Worm (Caenorhabditis elegans): ENCODE results near the gene F13H8.5.

DNA sequence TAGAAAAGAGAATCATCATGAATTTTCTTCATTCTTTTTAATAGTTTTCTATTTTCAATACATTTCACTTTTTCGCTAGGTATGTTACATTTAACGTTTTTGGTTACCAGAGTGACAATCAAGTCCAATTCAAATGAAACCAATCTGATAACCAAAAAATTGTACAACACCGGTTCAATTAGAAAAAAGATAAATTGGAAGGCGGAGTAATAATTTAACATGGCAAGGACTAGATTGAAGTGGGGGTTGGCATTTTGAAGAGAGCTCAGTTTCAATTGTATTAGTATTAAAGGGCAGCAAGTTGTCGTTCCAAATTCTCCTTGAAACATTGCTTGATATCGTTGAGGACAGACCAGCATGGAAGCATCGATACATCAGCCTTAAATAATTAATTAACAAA, 3.2 kb downstream of the F13H8.5 start:
- no peak for TF ChIP-seq T22C8.4 (GFP tag; IDR thresholded peaks at IDR 0.05)
- TF ChIP-seq ref-1 (GFP tag; conservative IDR thresholded peaks at IDR 0.05), result no peak
- no peak for TF ChIP-seq klf-2 (GFP tag; conservative IDR thresholded peaks at IDR 0.05)
- TF ChIP-seq ztf-23 (GFP tag; IDR thresholded peaks at IDR 0.05), result no peak
- no peak for TF ChIP-seq flt-1 (GFP tag; IDR thresholded peaks at IDR 0.05)
- TF ChIP-seq ztf-29 (GFP tag; IDR thresholded peaks at IDR 0.05), result no peak
